Worm (Caenorhabditis elegans): ENCODE data around the gene adss-1.

The adss-1 gene

ce11 chrV:4826710-4827380 is 3.6 kb upstream of the adss-1 start, which contains the start of the genes hsp-6 and C37H5.5 (continued):
- TF ChIP-seq nhr-41 (GFP tag; IDR thresholded peaks at IDR 0.05) (no peak), Y105C5A.15 (GFP tag; IDR thresholded peaks at IDR 0.05) (0 out of 2 replicates have a peak, but pooled peaks have one; percentile 64), nhr-48 (tag; optimal IDR thresholded peaks at IDR 0.05) (peak; percentile 50), madf-5 (GFP tag; IDR thresholded peaks at IDR 0.05) (no peak), dmd-8 (GFP tag; IDR thresholded peaks at IDR 0.05) (no peak)

- TF ChIP-seq F26F4.8 (GFP tag; conservative IDR thresholded peaks at IDR 0.05): no peak
- peak; percentile 0 for TF ChIP-seq nhr-48 (tag; optimal IDR thresholded peaks at IDR 0.05)
- peak; percentile 35 for TF ChIP-seq F10B5.3 (tag; optimal IDR thresholded peaks at IDR 0.05)
- TF ChIP-seq nhr-11 (tag; optimal IDR thresholded peaks at IDR 0.05): no peak
- peak; percentile 69; the same call in 1 of the 2 replicates for TF ChIP-seq lim-7 (GFP tag; IDR thresholded peaks at IDR 0.05)
- no peak for TF ChIP-seq nhr-76 (tag; optimal IDR thresholded peaks at IDR 0.05)
- TF ChIP-seq lir-3 (tag; optimal IDR thresholded peaks at IDR 0.05): peak; percentile 10
- TF ChIP-seq nhr-10 (tag; optimal IDR thresholded peaks at IDR 0.05): no peak
- no peak for TF ChIP-seq unc-39 (tag; optimal IDR thresholded peaks at IDR 0.05)
- TF ChIP-seq F37D6.2 (tag; optimal IDR thresholded peaks at IDR 0.05): no peak
- peak; percentile 30; the same call in 1 of the 2 replicates for TF ChIP-seq daf-19 (GFP tag; conservative IDR thresholded peaks at IDR 0.05)
- TF ChIP-seq mep-1 (tag; optimal IDR thresholded peaks at IDR 0.05): peak; percentile 80
- no peak for TF ChIP-seq zip-2 (tag; optimal IDR thresholded peaks at IDR 0.05)
- TF ChIP-seq cey-2 (tag; optimal IDR thresholded peaks at IDR 0.05; ENCODE audit: borderline replicate concordance, insufficient read depth): no peak
- TF ChIP-seq ztf-11 (tag; optimal IDR thresholded peaks at IDR 0.05): no peak
- peak; percentile 47; the same call in 1 of the 2 replicates for TF ChIP-seq nhr-42 (GFP tag; IDR thresholded peaks at IDR 0.05)
- no peak for TF ChIP-seq fkh-10 (GFP tag; optimal IDR thresholded peaks at IDR 0.05)
- peak; percentile 23 for TF ChIP-seq F49E8.2 (tag; optimal IDR thresholded peaks at IDR 0.05; ENCODE audit: borderline replicate concordance)
- no peak for TF ChIP-seq vab-7 (GFP tag; IDR thresholded peaks at IDR 0.05)
- TF ChIP-seq dmd-8 (GFP tag; IDR thresholded peaks at IDR 0.05): peak; percentile 19; the same call in 1 of the 2 replicates
- TF ChIP-seq ceh-32 (tag; optimal IDR thresholded peaks at IDR 0.05; ENCODE audit: poor library complexity): no peak
- no peak for TF ChIP-seq lin-29 (GFP tag; IDR thresholded peaks at IDR 0.05)
- no peak for TF ChIP-seq sdz-12 (GFP tag; optimal IDR thresholded peaks at IDR 0.05)
- no peak for TF ChIP-seq tag-97 (GFP tag; IDR thresholded peaks at IDR 0.05)
- no peak for TF ChIP-seq ceh-62 (tag; optimal IDR thresholded peaks at IDR 0.05)
- TF ChIP-seq daf-8 (GFP tag; IDR thresholded peaks at IDR 0.05): no peak
- peak; percentile 34 for TF ChIP-seq spr-1 (tag; optimal IDR thresholded peaks at IDR 0.05)
- TF ChIP-seq daf-12 (tag; optimal IDR thresholded peaks at IDR 0.05): no peak
- no peak for TF ChIP-seq aly-2 (tag; optimal IDR thresholded peaks at IDR 0.05)
- peak; percentile 77 for TF ChIP-seq T20F7.1 (GFP tag; optimal IDR thresholded peaks at IDR 0.05)
- no peak for TF ChIP-seq rbr-2 (tag; optimal IDR thresholded peaks at IDR 0.05)
- TF ChIP-seq hif-1 (tag; optimal IDR thresholded peaks at IDR 0.05): peak in 1 of 2 experiments; percentile 67
- TF ChIP-seq nhr-102 (tag; optimal IDR thresholded peaks at IDR 0.05): peak; percentile 69
- TF ChIP-seq nhr-41 (GFP tag; IDR thresholded peaks at IDR 0.05): no peak
- no peak for TF ChIP-seq nhr-77 (tag; optimal IDR thresholded peaks at IDR 0.05)
- TF ChIP-seq lin-1 (GFP tag; IDR thresholded peaks at IDR 0.05): peak; percentile 30; the same call in 1 of the 2 replicates
- peak; percentile 91 for TF ChIP-seq zfp-3 (GFP tag; conservative IDR thresholded peaks at IDR 0.05)
- peak; percentile 18 for TF ChIP-seq mxl-3 (GFP tag; optimal IDR thresholded peaks at IDR 0.05)
- peak; percentile 67; the same call in 1 of the 2 replicates for TF ChIP-seq mdt-29 (GFP tag; IDR thresholded peaks at IDR 0.05)
- no peak for TF ChIP-seq set-16 (GFP tag; IDR thresholded peaks at IDR 0.05)
- peak; percentile 4 to 16 for TF ChIP-seq daf-16 (GFP tag; optimal IDR thresholded peaks at IDR 0.05)
- peak; percentile 50 for TF ChIP-seq daf-16 (tag; optimal IDR thresholded peaks at IDR 0.05)
- TF ChIP-seq ces-1 (GFP tag; optimal IDR thresholded peaks at IDR 0.05): no peak
- peak; percentile 39 for TF ChIP-seq lin-15B (tag; optimal IDR thresholded peaks at IDR 0.05)
- peak; percentile 8; the same call in 1 of the 2 replicates for TF ChIP-seq dmd-6 (GFP tag; IDR thresholded peaks at IDR 0.05)
Observed at ce11 chrV:4823683-4824391, 614 bp upstream of the adss-1 start.
